Worm (Caenorhabditis elegans): ENCODE results near the gene F25D1.5.

F25D1.5 gene

DNA sequence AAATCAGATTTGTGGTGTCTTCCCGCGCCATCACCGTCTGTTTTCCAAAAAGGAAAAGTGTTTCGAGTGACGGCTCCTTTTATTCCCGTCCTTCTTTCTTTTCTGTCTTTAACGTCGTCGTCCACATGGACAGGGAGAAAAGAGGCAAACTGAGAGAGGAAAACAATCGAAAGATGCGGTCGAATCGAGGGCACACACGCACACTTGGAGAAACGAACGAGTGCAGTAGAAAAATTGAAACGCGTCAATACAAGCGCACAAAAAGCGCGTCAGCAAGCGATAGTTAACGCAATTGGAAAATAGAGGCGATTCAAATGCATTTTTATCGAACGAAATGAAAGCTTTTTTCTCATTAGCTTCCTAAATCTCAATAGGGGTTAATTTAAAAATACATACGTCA is 9.8 kb downstream of the F25D1.5 start (continued):
- no peak for TF ChIP-seq fkh-3 (tag; optimal IDR thresholded peaks at IDR 0.05)
- no peak for TF ChIP-seq unc-62 (GFP tag; optimal IDR thresholded peaks at IDR 0.05)
- TF ChIP-seq dpl-1 (GFP tag; optimal IDR thresholded peaks at IDR 0.05) = peak; percentile 69
- TF ChIP-seq lir-1 (GFP tag; conservative IDR thresholded peaks at IDR 0.05) = no peak
- TF ChIP-seq madf-3 (GFP tag; IDR thresholded peaks at IDR 0.05) = no peak
- peak; percentile 50; the same call in 1 of the 2 replicates for TF ChIP-seq rcor-1 (GFP tag; IDR thresholded peaks at IDR 0.05)
- TF ChIP-seq nfyb-1 (GFP tag; IDR thresholded peaks at IDR 0.05) = peak; percentile 82
- 0 out of 2 replicates have a peak, but pooled peaks have one; percentile 52 for TF ChIP-seq madf-6 (GFP tag; IDR thresholded peaks at IDR 0.05)
- no peak for TF ChIP-seq Y95B8A.8 (GFP tag; IDR thresholded peaks at IDR 0.05)
- peak; percentile 90 for TF ChIP-seq attf-5 (GFP tag; optimal IDR thresholded peaks at IDR 0.05)
- TF ChIP-seq egrh-3 (GFP tag; IDR thresholded peaks at IDR 0.05) = no peak
- no peak for TF ChIP-seq F49E8.2 (tag; optimal IDR thresholded peaks at IDR 0.05; ENCODE audit: insufficient read depth)
- TF ChIP-seq let-607 (tag; optimal IDR thresholded peaks at IDR 0.05) = peak; percentile 52 to 74
- no peak for TF ChIP-seq ztf-3 (GFP tag; optimal IDR thresholded peaks at IDR 0.05)
- TF ChIP-seq hmg-20 (GFP tag; IDR thresholded peaks at IDR 0.05) = peak; percentile 86; the same call in 1 of the 2 replicates
- TF ChIP-seq lin-54 (GFP tag; optimal IDR thresholded peaks at IDR 0.05) = peak; percentile 94
- no peak for TF ChIP-seq pha-4 (tag; optimal IDR thresholded peaks at IDR 0.05)
- TF ChIP-seq ztf-26 (tag; optimal IDR thresholded peaks at IDR 0.05) = peak; percentile 49
- peak; percentile 3 for TF ChIP-seq ztf-22 (GFP tag; optimal IDR thresholded peaks at IDR 0.05)
- TF ChIP-seq ccch-3 (GFP tag; optimal IDR thresholded peaks at IDR 0.05) = no peak
- TF ChIP-seq F55B11.4 (tag; optimal IDR thresholded peaks at IDR 0.05; ENCODE audit: borderline replicate concordance, insufficient read depth) = no peak
- TF ChIP-seq ama-1 (optimal IDR thresholded peaks at IDR 0.05) = no peak
- no peak for TF ChIP-seq ama-1 (GFP tag; optimal IDR thresholded peaks at IDR 0.05)
- peak; percentile 51 for TF ChIP-seq F23B12.7 (tag; optimal IDR thresholded peaks at IDR 0.05; ENCODE audit: insufficient read depth)
- no peak for TF ChIP-seq B0035.1 (tag; optimal IDR thresholded peaks at IDR 0.05)
- no peak for TF ChIP-seq Y67H2A.10 (GFP tag; conservative IDR thresholded peaks at IDR 0.05)
- TF ChIP-seq bed-2 (GFP tag; IDR thresholded peaks at IDR 0.05) = no peak
- TF ChIP-seq zfh-2 (GFP tag; conservative IDR thresholded peaks at IDR 0.05) = peak; percentile 90
- TF ChIP-seq xnd-1 (tag; optimal IDR thresholded peaks at IDR 0.05) = no peak
- 0 out of 2 replicates have a peak, but pooled peaks have one; percentile 59 for TF ChIP-seq attf-3 (GFP tag; conservative IDR thresholded peaks at IDR 0.05)
- 0 out of 2 replicates have a peak, but pooled peaks have one; percentile 6 for TF ChIP-seq madf-8 (GFP tag; conservative IDR thresholded peaks at IDR 0.05)
- TF ChIP-seq aptf-2 (GFP tag; conservative IDR thresholded peaks at IDR 0.05) = no peak
- TF ChIP-seq lin-35 (GFP tag; optimal IDR thresholded peaks at IDR 0.05) = peak in 2 of 3 experiments; percentile 54 to 93
- TF ChIP-seq F10E7.11 (tag; optimal IDR thresholded peaks at IDR 0.05) = no peak
- TF ChIP-seq rec-8 (tag; optimal IDR thresholded peaks at IDR 0.05) = no peak
- peak; percentile 75 for TF ChIP-seq nhr-80 (tag; optimal IDR thresholded peaks at IDR 0.05)
- TF ChIP-seq B0261.1 (tag; optimal IDR thresholded peaks at IDR 0.05) = no peak
- TF ChIP-seq cebp-1 (GFP tag; IDR thresholded peaks at IDR 0.05) = 0 out of 2 replicates have a peak, but pooled peaks have one; percentile 46
- peak; percentile 90 for TF ChIP-seq cebp-1 (tag; optimal IDR thresholded peaks at IDR 0.05)
- TF ChIP-seq zim-3 (tag; optimal IDR thresholded peaks at IDR 0.05) = no peak
- TF ChIP-seq tbp1 (GFP tag; optimal IDR thresholded peaks at IDR 0.05) = peak; percentile 54
- no peak for TF ChIP-seq nhr-27 (tag; optimal IDR thresholded peaks at IDR 0.05)
- no peak for TF ChIP-seq lag-1 (GFP tag; IDR thresholded peaks at IDR 0.05)
- no peak for TF ChIP-seq hlh-26 (GFP tag; conservative IDR thresholded peaks at IDR 0.05)
- TF ChIP-seq hlh-12 (tag; optimal IDR thresholded peaks at IDR 0.05) = no peak
- no peak for TF ChIP-seq hrde-1 (tag; optimal IDR thresholded peaks at IDR 0.05; ENCODE audit: borderline replicate concordance)
- TF ChIP-seq Y53G8AR.9 (GFP tag; conservative IDR thresholded peaks at IDR 0.05) = peak; percentile 81
- no peak for TF ChIP-seq mxl-1 (tag; optimal IDR thresholded peaks at IDR 0.05)
